ENCODE assay signal across 1 fruit fly cellular context in the genomic region with DNA sequence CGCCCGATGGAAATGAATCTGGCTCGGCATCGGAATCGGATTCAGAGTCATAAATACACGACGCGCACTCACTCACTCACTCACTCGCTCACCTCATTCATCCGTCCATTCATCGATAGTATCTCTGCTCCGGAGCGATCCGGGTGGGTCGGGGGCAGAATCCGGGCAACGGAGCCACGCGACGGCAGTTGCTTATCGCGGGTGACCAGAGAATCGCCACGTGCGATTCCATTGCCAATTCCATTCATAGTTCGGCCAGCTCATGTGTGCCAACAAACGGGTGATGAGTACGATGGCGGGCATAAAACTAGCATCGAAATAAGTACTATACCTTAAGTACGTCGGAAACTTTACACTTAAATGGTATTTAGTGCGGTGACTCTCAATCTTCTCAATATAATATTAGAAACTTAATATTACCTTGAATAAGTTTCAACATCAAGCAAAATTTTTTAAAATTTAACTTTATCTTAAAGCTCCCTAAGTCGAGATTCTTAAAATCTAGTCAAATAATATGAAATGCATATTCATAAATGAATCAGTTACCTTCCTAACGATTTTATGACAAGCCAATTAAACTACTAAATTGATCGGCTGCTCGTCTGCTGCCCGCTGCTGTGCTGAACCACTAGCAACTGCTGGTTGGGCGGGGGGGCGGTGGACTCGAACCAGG.
TF ChIP-seq lines count a peak whose summit lies in the region.

No protein-coding gene starts in this region.

TF ChIP-seq in whole organism, embryonic, 481 proteins besides CTCF, POLR2A, EP300 and RAD21 (continued from another document and continues in another):
- no peak for TF ChIP-seq Lhr (GFP tag; optimal IDR thresholded peaks at IDR 0.05; lab: Kevin White, UChicago)
- TF ChIP-seq Optix (GFP tag; IDR thresholded peaks at IDR 0.05; lab: Robert Waterston, UW) = no peak
- TF ChIP-seq Kr (GFP tag; optimal IDR thresholded peaks at IDR 0.05; lab: Kevin White, UChicago) = no peak
- no peak for TF ChIP-seq CG16863 (GFP tag; optimal IDR thresholded peaks at IDR 0.05; lab: Kevin White, UChicago)
- no peak for TF ChIP-seq CG6854 (GFP tag; optimal IDR thresholded peaks at IDR 0.05; lab: Kevin White, UChicago)
- 0 out of 2 replicates have a peak, but pooled peaks have one; percentile 11 for TF ChIP-seq CG32767 (GFP tag; IDR thresholded peaks at IDR 0.05; lab: Robert Waterston, UW)
- TF ChIP-seq CHES-1-like (GFP tag; optimal IDR thresholded peaks at IDR 0.05; lab: Kevin White, UChicago) = no peak
- TF ChIP-seq CG1602 (GFP tag; optimal IDR thresholded peaks at IDR 0.05; lab: Kevin White, UChicago) = no peak
- TF ChIP-seq Vsx1 (GFP tag; optimal IDR thresholded peaks at IDR 0.05; lab: Kevin White, UChicago) = no peak
- no peak for TF ChIP-seq CG34376 (GFP tag; optimal IDR thresholded peaks at IDR 0.05; lab: Kevin White, UChicago)
- peak; percentile 67 for TF ChIP-seq CG2678 (tag; optimal IDR thresholded peaks at IDR 0.05; lab: Kevin White, UChicago)
- no peak for TF ChIP-seq Atf3 (GFP tag; optimal IDR thresholded peaks at IDR 0.05; lab: Kevin White, UChicago)
- TF ChIP-seq CG18262 (tag; optimal IDR thresholded peaks at IDR 0.05; lab: Kevin White, UChicago) = peak; percentile 82
- no peak for TF ChIP-seq kni (GFP tag; optimal IDR thresholded peaks at IDR 0.05; lab: Kevin White, UChicago)
- TF ChIP-seq CG17361 (GFP tag; IDR thresholded peaks at IDR 0.05; lab: Robert Waterston, UW) = peak; percentile 80
- TF ChIP-seq CG1024 (GFP tag; IDR thresholded peaks at IDR 0.05; lab: Robert Waterston, UW) = no peak
- no peak for TF ChIP-seq ci (GFP tag; IDR thresholded peaks at IDR 0.05; lab: Robert Waterston, UW)
- no peak for TF ChIP-seq amos (GFP tag; IDR thresholded peaks at IDR 0.05; lab: Robert Waterston, UW; ENCODE audit: partially characterized antibody)
- no peak for TF ChIP-seq CG12155 (GFP tag; optimal IDR thresholded peaks at IDR 0.05; lab: Kevin White, UChicago)
- TF ChIP-seq Doc2 (GFP tag; IDR thresholded peaks at IDR 0.05; lab: Robert Waterston, UW) = no peak
- TF ChIP-seq CG10209 (GFP tag; optimal IDR thresholded peaks at IDR 0.05; lab: Kevin White, UChicago) = peak; percentile 52
- TF ChIP-seq Ets65A (GFP tag; lab: Kevin White, UChicago) = peak; percentile 89
- TF ChIP-seq CG11093 (GFP tag; IDR thresholded peaks at IDR 0.05; lab: Robert Waterston, UW) = 0 out of 3 replicates have a peak, but pooled peaks have one; percentile 34
- peak; percentile 73 for TF ChIP-seq CG9727 (GFP tag; optimal IDR thresholded peaks at IDR 0.05; lab: Kevin White, UChicago)
- TF ChIP-seq cad (GFP tag; optimal IDR thresholded peaks at IDR 0.05; lab: Kevin White, UChicago) = no peak
- no peak for TF ChIP-seq tap (tag; optimal IDR thresholded peaks at IDR 0.05; lab: Kevin White, UChicago)
- no peak for TF ChIP-seq MTF-1 (GFP tag; optimal IDR thresholded peaks at IDR 0.05; lab: Kevin White, UChicago; ENCODE audit: borderline replicate concordance)
- peak; percentile 66 for TF ChIP-seq CG4424 (GFP tag; optimal IDR thresholded peaks at IDR 0.05; lab: Kevin White, UChicago)
- TF ChIP-seq CG1603 (tag; optimal IDR thresholded peaks at IDR 0.05; lab: Kevin White, UChicago) = peak; percentile 3
- no peak for TF ChIP-seq oc (tag; optimal IDR thresholded peaks at IDR 0.05; lab: Kevin White, UChicago)
- TF ChIP-seq Pdp1 (GFP tag; optimal IDR thresholded peaks at IDR 0.05; lab: Kevin White, UChicago) = no peak
- TF ChIP-seq CG8924 (tag; optimal IDR thresholded peaks at IDR 0.05; lab: Kevin White, UChicago) = peak; percentile 57
- TF ChIP-seq CG3847 (GFP tag; IDR thresholded peaks at IDR 0.05; lab: Robert Waterston, UW) = no peak
- no peak for TF ChIP-seq CG7928 (GFP tag; optimal IDR thresholded peaks at IDR 0.05; lab: Kevin White, UChicago)
- no peak for TF ChIP-seq dati (GFP tag; IDR thresholded peaks at IDR 0.05; lab: Robert Waterston, UW)
- no peak for TF ChIP-seq Elba2 (GFP tag; optimal IDR thresholded peaks at IDR 0.05; lab: Kevin White, UChicago)
- TF ChIP-seq knrl (GFP tag; IDR thresholded peaks at IDR 0.05; lab: Robert Waterston, UW; ENCODE audit: partially characterized antibody) = no peak
- TF ChIP-seq CG14441 (GFP tag; IDR thresholded peaks at IDR 0.05; lab: Robert Waterston, UW) = no peak
- TF ChIP-seq CG6765 (GFP tag; optimal IDR thresholded peaks at IDR 0.05; lab: Kevin White, UChicago) = no peak
- TF ChIP-seq TFAM (GFP tag; optimal IDR thresholded peaks at IDR 0.05; lab: Kevin White, UChicago) = no peak
- TF ChIP-seq Xbp1 (GFP tag; optimal IDR thresholded peaks at IDR 0.05; lab: Kevin White, UChicago) = no peak
- no peak for TF ChIP-seq salm (tag; optimal IDR thresholded peaks at IDR 0.05; lab: Kevin White, UChicago)
- TF ChIP-seq sna (GFP tag; IDR thresholded peaks at IDR 0.05; lab: Robert Waterston, UW; ENCODE audit: partially characterized antibody) = no peak
- TF ChIP-seq CoRest (tag; optimal IDR thresholded peaks at IDR 0.05; lab: Kevin White, UChicago) = peak; percentile 43
- peak; percentile 35 for TF ChIP-seq CG12104 (GFP tag; optimal IDR thresholded peaks at IDR 0.05; lab: Kevin White, UChicago)
- no peak for TF ChIP-seq kay (GFP tag; optimal IDR thresholded peaks at IDR 0.05; lab: Kevin White, UChicago)
- TF ChIP-seq crp (GFP tag; optimal IDR thresholded peaks at IDR 0.05; lab: Kevin White, UChicago) = no peak
- no peak for TF ChIP-seq CG11723 (GFP tag; optimal IDR thresholded peaks at IDR 0.05; lab: Kevin White, UChicago)
- TF ChIP-seq Tbp (GFP tag; optimal IDR thresholded peaks at IDR 0.05; lab: Kevin White, UChicago) = no peak
- TF ChIP-seq PHDP (tag; optimal IDR thresholded peaks at IDR 0.05; lab: Kevin White, UChicago) = peak; percentile 25
- TF ChIP-seq zf30C (GFP tag; optimal IDR thresholded peaks at IDR 0.05; lab: Kevin White, UChicago) = no peak
- TF ChIP-seq CG12071 (GFP tag; optimal IDR thresholded peaks at IDR 0.05; lab: Kevin White, UChicago) = no peak
- TF ChIP-seq CG18619 (GFP tag; optimal IDR thresholded peaks at IDR 0.05; lab: Kevin White, UChicago) = peak; percentile 23
- TF ChIP-seq fru (optimal IDR thresholded peaks at IDR 0.05; lab: Kevin White, UChicago) = no peak
- peak; percentile 59 for TF ChIP-seq CG13775 (GFP tag; optimal IDR thresholded peaks at IDR 0.05; lab: Kevin White, UChicago)
- TF ChIP-seq Awh (GFP tag; IDR thresholded peaks at IDR 0.05; lab: Robert Waterston, UW) = no peak
- no peak for TF ChIP-seq Deaf1 (tag; optimal IDR thresholded peaks at IDR 0.05; lab: Kevin White, UChicago)
- no peak for TF ChIP-seq Sin3A (optimal IDR thresholded peaks at IDR 0.05; lab: Kevin White, UChicago)
- TF ChIP-seq CG13894 (tag; optimal IDR thresholded peaks at IDR 0.05; lab: Kevin White, UChicago) = no peak
- TF ChIP-seq CG4707 (GFP tag; optimal IDR thresholded peaks at IDR 0.05; lab: Kevin White, UChicago) = no peak
- no peak for TF ChIP-seq ab (GFP tag; optimal IDR thresholded peaks at IDR 0.05; lab: Kevin White, UChicago)
- TF ChIP-seq CG4820 (GFP tag; optimal IDR thresholded peaks at IDR 0.05; lab: Kevin White, UChicago) = peak; percentile 43
- peak; percentile 68 for TF ChIP-seq gem (tag; optimal IDR thresholded peaks at IDR 0.05; lab: Kevin White, UChicago)
- no peak for TF ChIP-seq maf-S (GFP tag; optimal IDR thresholded peaks at IDR 0.05; lab: Kevin White, UChicago)
- TF ChIP-seq zen (tag; optimal IDR thresholded peaks at IDR 0.05; lab: Kevin White, UChicago) = peak; percentile 46
- peak; percentile 1 for TF ChIP-seq kah (GFP tag; optimal IDR thresholded peaks at IDR 0.05; lab: Kevin White, UChicago)
- no peak for TF ChIP-seq CG4617 (GFP tag; optimal IDR thresholded peaks at IDR 0.05; lab: Kevin White, UChicago; ENCODE audit: borderline replicate concordance)
- no peak for TF ChIP-seq CG7987 (GFP tag; optimal IDR thresholded peaks at IDR 0.05; lab: Kevin White, UChicago)
- TF ChIP-seq sd (tag; optimal IDR thresholded peaks at IDR 0.05; lab: Kevin White, UChicago) = no peak
- no peak for TF ChIP-seq Dp (GFP tag; optimal IDR thresholded peaks at IDR 0.05; lab: Kevin White, UChicago)
- TF ChIP-seq lbe (GFP tag; optimal IDR thresholded peaks at IDR 0.05; lab: Kevin White, UChicago) = no peak
- no peak for TF ChIP-seq CG12942 (GFP tag; optimal IDR thresholded peaks at IDR 0.05; lab: Kevin White, UChicago)
- peak in 1 of 3 experiments; percentile 74 for TF ChIP-seq lola (GFP tag; optimal IDR thresholded peaks at IDR 0.05; lab: Kevin White, UChicago)
- peak; percentile 21; the same call in 1 of the 2 replicates for TF ChIP-seq sisA (GFP tag; IDR thresholded peaks at IDR 0.05; lab: Robert Waterston, UW)
- TF ChIP-seq usp (GFP tag; optimal IDR thresholded peaks at IDR 0.05; lab: Kevin White, UChicago) = no peak
- no peak for TF ChIP-seq Six4 (GFP tag; optimal IDR thresholded peaks at IDR 0.05; lab: Kevin White, UChicago)
- TF ChIP-seq CG8281 (tag; optimal IDR thresholded peaks at IDR 0.05; lab: Kevin White, UChicago) = no peak
- TF ChIP-seq lab (GFP tag; optimal IDR thresholded peaks at IDR 0.05; lab: Kevin White, UChicago) = peak; percentile 45
- TF ChIP-seq Hr78 (GFP tag; optimal IDR thresholded peaks at IDR 0.05; lab: Kevin White, UChicago) = peak in 1 of 2 experiments; percentile 21
- peak; percentile 50 for TF ChIP-seq CG18599 (GFP tag; optimal IDR thresholded peaks at IDR 0.05; lab: Kevin White, UChicago)
- peak; percentile 62 for TF ChIP-seq CG31441 (GFP tag; IDR thresholded peaks at IDR 0.05; lab: Robert Waterston, UW)
- TF ChIP-seq Chrac-16 (GFP tag; optimal IDR thresholded peaks at IDR 0.05; lab: Kevin White, UChicago) = peak; percentile 16
- TF ChIP-seq CG14014 (GFP tag; IDR thresholded peaks at IDR 0.05; lab: Robert Waterston, UW) = no peak
- TF ChIP-seq Antp (GFP tag; optimal IDR thresholded peaks at IDR 0.05; lab: Kevin White, UChicago) = no peak
- no peak for TF ChIP-seq sc (optimal IDR thresholded peaks at IDR 0.05; lab: Kevin White, UChicago)
- TF ChIP-seq sc (GFP tag; optimal IDR thresholded peaks at IDR 0.05; lab: Kevin White, UChicago) = peak; percentile 44
- peak; percentile 53 for TF ChIP-seq CG3281 (GFP tag; optimal IDR thresholded peaks at IDR 0.05; lab: Kevin White, UChicago)
- TF ChIP-seq croc (GFP tag; conservative IDR thresholded peaks at IDR 0.05; lab: Robert Waterston, UW) = no peak; the same call in 2 of the 3 replicates
- no peak for TF ChIP-seq Ravus (GFP tag; IDR thresholded peaks at IDR 0.05; lab: Robert Waterston, UW)
- peak; percentile 53 for TF ChIP-seq CG7839 (tag; optimal IDR thresholded peaks at IDR 0.05; lab: Kevin White, UChicago)
- TF ChIP-seq nerfin-2 (GFP tag; IDR thresholded peaks at IDR 0.05; lab: Robert Waterston, UW; ENCODE audit: partially characterized antibody) = no peak
- no peak for TF ChIP-seq CG10274 (GFP tag; optimal IDR thresholded peaks at IDR 0.05; lab: Kevin White, UChicago)
- no peak for TF ChIP-seq gce (GFP tag; IDR thresholded peaks at IDR 0.05; lab: Robert Waterston, UW)
- TF ChIP-seq HmgD (GFP tag; optimal IDR thresholded peaks at IDR 0.05; lab: Kevin White, UChicago) = no peak
- TF ChIP-seq Lim3 (GFP tag; IDR thresholded peaks at IDR 0.05; lab: Robert Waterston, UW) = no peak
- TF ChIP-seq CG17359 (tag; optimal IDR thresholded peaks at IDR 0.05; lab: Kevin White, UChicago) = peak; percentile 34
- no peak for TF ChIP-seq Scr (GFP tag; IDR thresholded peaks at IDR 0.05; lab: Robert Waterston, UW; ENCODE audit: partially characterized antibody)
- no peak for TF ChIP-seq H15 (GFP tag; IDR thresholded peaks at IDR 0.05; lab: Robert Waterston, UW)
- TF ChIP-seq sqz (GFP tag; optimal IDR thresholded peaks at IDR 0.05; lab: Kevin White, UChicago) = peak; percentile 29
- TF ChIP-seq Oli (tag; optimal IDR thresholded peaks at IDR 0.05; lab: Kevin White, UChicago) = peak; percentile 56
- 0 out of 2 replicates have a peak, but pooled peaks have one; percentile 9 for TF ChIP-seq E2f1 (GFP tag; IDR thresholded peaks at IDR 0.05; lab: Robert Waterston, UW)
- TF ChIP-seq Dref (GFP tag; IDR thresholded peaks at IDR 0.05; lab: Robert Waterston, UW) = no peak
- peak; percentile 51 for TF ChIP-seq bcd (GFP tag; optimal IDR thresholded peaks at IDR 0.05; lab: Kevin White, UChicago)
- no peak for TF ChIP-seq CG5953 (GFP tag; IDR thresholded peaks at IDR 0.05; lab: Robert Waterston, UW)
- peak; percentile 43 for TF ChIP-seq CG12391 (tag; optimal IDR thresholded peaks at IDR 0.05; lab: Kevin White, UChicago)
- no peak for TF ChIP-seq Nf-YC (tag; optimal IDR thresholded peaks at IDR 0.05; lab: Kevin White, UChicago)
- no peak for TF ChIP-seq B-H2 (GFP tag; optimal IDR thresholded peaks at IDR 0.05; lab: Kevin White, UChicago)
- no peak for TF ChIP-seq chinmo (GFP tag; IDR thresholded peaks at IDR 0.05; lab: Robert Waterston, UW; ENCODE audit: partially characterized antibody)
- TF ChIP-seq Hr3 (GFP tag; optimal IDR thresholded peaks at IDR 0.05; lab: Kevin White, UChicago) = no peak
- TF ChIP-seq pan (optimal IDR thresholded peaks at IDR 0.05; lab: Kevin White, UChicago) = no peak
- no peak for TF ChIP-seq pan (GFP tag; optimal IDR thresholded peaks at IDR 0.05 in 1 of 2, IDR thresholded peaks at IDR 0.05 in 1 of 2)
- TF ChIP-seq CG17568 (GFP tag; optimal IDR thresholded peaks at IDR 0.05; lab: Kevin White, UChicago) = no peak
- no peak for TF ChIP-seq CG11085 (GFP tag; IDR thresholded peaks at IDR 0.05; lab: Robert Waterston, UW)
- no peak for TF ChIP-seq CG42726 (GFP tag; IDR thresholded peaks at IDR 0.05; lab: Robert Waterston, UW; ENCODE audit: partially characterized antibody)
- no peak for TF ChIP-seq CG17802 (tag; optimal IDR thresholded peaks at IDR 0.05; lab: Kevin White, UChicago)
- no peak for TF ChIP-seq vfl (GFP tag; optimal IDR thresholded peaks at IDR 0.05; lab: Kevin White, UChicago)
- TF ChIP-seq Aef1 (GFP tag; IDR thresholded peaks at IDR 0.05; lab: Robert Waterston, UW) = no peak
- peak in 1 of 2 experiments; percentile 53 for TF ChIP-seq bsh (GFP tag; optimal IDR thresholded peaks at IDR 0.05; lab: Kevin White, UChicago)
- no peak for TF ChIP-seq CG9932 (GFP tag; IDR thresholded peaks at IDR 0.05; lab: Robert Waterston, UW)
- no peak for TF ChIP-seq CG4360 (GFP tag; IDR thresholded peaks at IDR 0.05; lab: Robert Waterston, UW)
- TF ChIP-seq scrt (GFP tag; optimal IDR thresholded peaks at IDR 0.05; lab: Kevin White, UChicago) = no peak
- no peak for TF ChIP-seq dimm (GFP tag; IDR thresholded peaks at IDR 0.05; lab: Robert Waterston, UW)
- no peak for TF ChIP-seq ems (GFP tag; optimal IDR thresholded peaks at IDR 0.05; lab: Kevin White, UChicago)
- TF ChIP-seq CG34422 (GFP tag; IDR thresholded peaks at IDR 0.05; lab: Robert Waterston, UW) = no peak
- TF ChIP-seq Neu2 (GFP tag; optimal IDR thresholded peaks at IDR 0.05; lab: Kevin White, UChicago; ENCODE audit: borderline replicate concordance) = no peak
- TF ChIP-seq CG10431 (GFP tag; optimal IDR thresholded peaks at IDR 0.05; lab: Kevin White, UChicago) = no peak
- TF ChIP-seq CG6683 (GFP tag; optimal IDR thresholded peaks at IDR 0.05; lab: Kevin White, UChicago) = peak; percentile 19
